Fruit fly (Drosophila melanogaster): ENCODE measurements around the gene CG15370.

DNA sequence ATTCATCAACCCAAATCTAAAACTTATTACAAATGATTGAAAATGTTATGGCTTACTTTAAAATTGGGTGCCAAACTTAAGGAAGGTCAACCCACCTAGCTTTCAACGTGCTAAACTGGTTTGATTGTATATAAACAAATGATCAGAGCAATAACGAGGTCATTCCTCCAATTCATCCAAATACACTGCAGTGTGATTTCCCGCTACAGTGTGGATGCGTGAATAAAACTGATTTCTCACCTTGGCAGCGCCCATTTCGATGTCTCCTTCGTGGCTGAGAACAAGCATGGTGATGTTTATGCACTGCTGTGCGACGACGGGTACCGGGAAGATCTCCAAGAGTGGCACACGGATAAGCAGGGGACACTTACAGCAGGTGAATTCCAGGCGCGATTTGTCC, 29.9 kb upstream of the CG15370 start:
- no peak for TF ChIP-seq CG32121 (GFP tag; IDR thresholded peaks at IDR 0.05)
- TF ChIP-seq CG9948 (tag; optimal IDR thresholded peaks at IDR 0.05) = no peak
